Fruit fly (Drosophila melanogaster): ENCODE measurements around the gene CG42834.

The CG42834 gene

dm6 chr3R:17403618-17404017 lies 14.9 kb upstream of the CG42834 start, which contains the start of gene CG34280:
CG34280 (minus strand) TSS chr3R:17403718.
- TF ChIP-seq CTCF (optimal IDR thresholded peaks at IDR 0.05) (no peak), CG8478 (optimal IDR thresholded peaks at IDR 0.05) (no peak)

dm6 chr3R:17404155-17404554 lies 14.4 kb upstream of the CG42834 start:
- TF ChIP-seq CTCF (optimal IDR thresholded peaks at IDR 0.05): no peak
- TF ChIP-seq CG8478 (optimal IDR thresholded peaks at IDR 0.05): no peak

- TF ChIP-seq CTCF (optimal IDR thresholded peaks at IDR 0.05) (no peak), CG8478 (optimal IDR thresholded peaks at IDR 0.05) (no peak)
Observed at dm6 chr3R:17405009-17405408, 13.6 kb upstream of the CG42834 start, which contains the start of gene CG42823. CG42823 (minus strand) TSS chr3R:17405109.

dm6 chr3R:17406411-17406810 lies 12.1 kb upstream of the CG42834 start, which contains the start of the genes CG42824 and CG42798:
CG42824 (minus strand) TSS chr3R:17406511.
CG42798 (plus strand) TSS chr3R:17406678.
- no peak for TF ChIP-seq CTCF (optimal IDR thresholded peaks at IDR 0.05)
- no peak for TF ChIP-seq CG8478 (optimal IDR thresholded peaks at IDR 0.05)

dm6 chr3R:17407576-17407975 lies 11.0 kb upstream of the CG42834 start, which contains the start of gene CG17283:
CG17283 (plus strand) TSS chr3R:17407876.
- TF ChIP-seq CG8478 (optimal IDR thresholded peaks at IDR 0.05) (no peak), CTCF (optimal IDR thresholded peaks at IDR 0.05) (no peak)

- no peak for TF ChIP-seq CTCF (optimal IDR thresholded peaks at IDR 0.05)
Observed at dm6 chr3R:17409319-17409718, 9.2 kb upstream of the CG42834 start, which contains the start of gene CG5860. CG5860 (plus strand) TSS chr3R:17409619.

- TF ChIP-seq CG8478 (optimal IDR thresholded peaks at IDR 0.05) (no peak), CTCF (optimal IDR thresholded peaks at IDR 0.05) (no peak)
Observed at dm6 chr3R:17410808-17411207, 7.8 kb upstream of the CG42834 start, which contains the start of gene CG5863. CG5863 (plus strand) TSS chr3R:17411108.

- no peak for TF ChIP-seq CG8478 (optimal IDR thresholded peaks at IDR 0.05)
- no peak for TF ChIP-seq CTCF (optimal IDR thresholded peaks at IDR 0.05)
Observed at dm6 chr3R:17412458-17413127, 6.0 kb upstream of the CG42834 start, which contains the start of gene CG42821. CG42821 (plus strand) TSS chr3R:17413077.

dm6 chr3R:17413601-17414000 lies 5.0 kb upstream of the CG42834 start, which contains the start of gene CG42822:
CG42822 (plus strand) TSS chr3R:17413901.
- TF ChIP-seq CTCF (optimal IDR thresholded peaks at IDR 0.05) (no peak), CG8478 (optimal IDR thresholded peaks at IDR 0.05) (no peak)

dm6 chr3R:17415439-17415838 lies 3.1 kb upstream of the CG42834 start, which contains the start of gene CG5866:
CG5866 (plus strand) TSS chr3R:17415739.
- TF ChIP-seq CTCF (optimal IDR thresholded peaks at IDR 0.05) (no peak), CG8478 (optimal IDR thresholded peaks at IDR 0.05) (no peak)

- TF ChIP-seq CTCF (optimal IDR thresholded peaks at IDR 0.05): no peak
- no peak for TF ChIP-seq CG8478 (optimal IDR thresholded peaks at IDR 0.05)
Observed at dm6 chr3R:17417167-17417566, 1.4 kb upstream of the CG42834 start, which contains the start of gene CG33333. CG33333 (plus strand) TSS chr3R:17417467.

- TF ChIP-seq CTCF (optimal IDR thresholded peaks at IDR 0.05): no peak
- no peak for TF ChIP-seq CG8478 (optimal IDR thresholded peaks at IDR 0.05)
Observed at dm6 chr3R:17420338-17420737, 1.8 kb downstream of the CG42834 start, which contains the start of gene CG42835. CG42835 (plus strand) TSS chr3R:17420638.

dm6 chr3R:17422102-17422501 lies 3.5 kb downstream of the CG42834 start, which contains the start of gene CG14332:
CG14332 (minus strand) TSS chr3R:17422202.
- TF ChIP-seq CG8478 (optimal IDR thresholded peaks at IDR 0.05): no peak
- no peak for TF ChIP-seq CTCF (optimal IDR thresholded peaks at IDR 0.05)

dm6 chr3R:17425417-17425915 lies 6.9 kb downstream of the CG42834 start, which contains the start of gene cysu:
cysu (plus strand) TSS chr3R:17425768.
- TF ChIP-seq CG8478 (optimal IDR thresholded peaks at IDR 0.05): no peak
- no peak for TF ChIP-seq CTCF (optimal IDR thresholded peaks at IDR 0.05)

- TF ChIP-seq CTCF (optimal IDR thresholded peaks at IDR 0.05) (no peak), CG8478 (optimal IDR thresholded peaks at IDR 0.05) (no peak)
Observed at dm6 chr3R:17426265-17426664, 7.7 kb downstream of the CG42834 start.

- TF ChIP-seq CTCF (optimal IDR thresholded peaks at IDR 0.05) (no peak), CG8478 (optimal IDR thresholded peaks at IDR 0.05) (no peak)
Observed at dm6 chr3R:17430481-17430880, 11.9 kb downstream of the CG42834 start.
